Fruit fly (Drosophila melanogaster): Measurements from ENCODE around the gene Muc12Ea.

Muc12Ea gene

dm6 chrX:14242479-14242878 lies 35.1 kb upstream of the Muc12Ea start, which contains the start of gene mRNA-cap (continued):
- no peak for TF ChIP-seq Dek (tag; optimal IDR thresholded peaks at IDR 0.05)
- TF ChIP-seq YL-1 (GFP tag; optimal IDR thresholded peaks at IDR 0.05) = peak; percentile 36
- no peak for TF ChIP-seq CG8359 (GFP tag; optimal IDR thresholded peaks at IDR 0.05; ENCODE audit: borderline replicate concordance)
- TF ChIP-seq CG7786 (GFP tag; optimal IDR thresholded peaks at IDR 0.05) = no peak
- TF ChIP-seq Sry-δ (GFP tag; optimal IDR thresholded peaks at IDR 0.05) = peak; percentile 37
- TF ChIP-seq salm (tag; optimal IDR thresholded peaks at IDR 0.05) = no peak

DNA sequence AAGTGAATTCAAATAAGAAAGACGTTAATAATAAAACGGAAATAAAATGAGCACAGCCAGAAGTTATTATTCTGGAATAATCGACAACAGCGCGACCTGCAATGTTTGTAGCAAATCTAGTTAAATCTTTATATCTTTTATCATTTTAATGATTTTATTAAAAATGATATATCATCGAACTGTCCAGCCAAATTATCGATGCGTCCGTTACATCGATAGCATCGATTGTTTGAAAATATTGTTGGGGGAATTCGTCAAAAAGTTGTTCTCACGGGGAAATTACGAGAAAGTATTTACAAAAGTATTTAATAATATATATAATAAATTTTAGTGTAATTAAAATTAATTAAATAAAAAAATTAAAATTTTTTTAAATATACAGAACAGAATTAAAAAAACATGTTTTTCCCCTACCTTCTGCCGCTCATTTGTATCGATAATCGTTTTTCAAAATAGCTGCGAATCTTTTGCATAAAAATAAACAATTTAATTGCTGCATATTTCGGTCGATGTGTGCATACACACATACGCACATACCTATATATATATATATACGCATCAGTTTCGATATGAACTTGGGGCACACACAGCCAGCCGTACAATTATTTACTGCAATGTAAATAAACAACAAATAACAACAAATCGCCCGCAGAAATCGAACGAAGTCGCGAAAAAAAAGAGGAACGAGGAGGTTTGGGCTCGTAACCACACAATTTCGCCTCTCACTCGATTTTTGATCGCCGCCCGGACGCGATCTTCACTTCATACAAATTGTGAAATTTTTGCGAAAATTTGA lies 34.4 kb upstream of the Muc12Ea start, which contains the start of gene CG32599:
CG32599 (plus strand) TSS at position 746 of the 796 bp plus-strand sequence.
- TF ChIP-seq CG16813 (GFP tag; IDR thresholded peaks at IDR 0.05; ENCODE audit: partially characterized antibody) = peak; percentile 62
- TF ChIP-seq CG2129 (GFP tag; IDR thresholded peaks at IDR 0.05; ENCODE audit: partially characterized antibody) = no peak; the same call in 1 of the 2 replicates
- peak; percentile 29 for TF ChIP-seq fd96Cb (tag; optimal IDR thresholded peaks at IDR 0.05)
- TF ChIP-seq amos (GFP tag; IDR thresholded peaks at IDR 0.05; ENCODE audit: partially characterized antibody) = peak; percentile 62
- peak; percentile 19; the same call in 1 of the 3 replicates for TF ChIP-seq ci (GFP tag; IDR thresholded peaks at IDR 0.05)
- TF ChIP-seq Hmr (GFP tag; optimal IDR thresholded peaks at IDR 0.05) = peak; percentile 38
- TF ChIP-seq Dp (GFP tag; optimal IDR thresholded peaks at IDR 0.05) = peak; percentile 69
- TF ChIP-seq CG32532 (GFP tag; IDR thresholded peaks at IDR 0.05) = peak; percentile 56
- TF ChIP-seq wor (GFP tag; IDR thresholded peaks at IDR 0.05) = no peak
- no peak for TF ChIP-seq slou (GFP tag; optimal IDR thresholded peaks at IDR 0.05)
- TF ChIP-seq B-H1 (GFP tag; IDR thresholded peaks at IDR 0.05) = peak; percentile 23; the same call in 1 of the 3 replicates
- TF ChIP-seq YL-1 (GFP tag; optimal IDR thresholded peaks at IDR 0.05) = peak; percentile 6
- TF ChIP-seq vvl (GFP tag; IDR thresholded peaks at IDR 0.05) = peak; percentile 70
- TF ChIP-seq pnt (GFP tag; optimal IDR thresholded peaks at IDR 0.05) = no peak
- TF ChIP-seq CG6272 (GFP tag; IDR thresholded peaks at IDR 0.05) = peak; percentile 26; the same call in 1 of the 2 replicates
- peak; percentile 12 for TF ChIP-seq Fer3 (tag; optimal IDR thresholded peaks at IDR 0.05)
- peak in 1 of 2 experiments; percentile 87 for TF ChIP-seq insv (GFP tag; optimal IDR thresholded peaks at IDR 0.05)
- TF ChIP-seq CG4424 (GFP tag; optimal IDR thresholded peaks at IDR 0.05) = peak; percentile 7
- peak; percentile 16 for TF ChIP-seq CG10209 (GFP tag; optimal IDR thresholded peaks at IDR 0.05)
- TF ChIP-seq CG4820 (GFP tag; optimal IDR thresholded peaks at IDR 0.05) = peak; percentile 5
- TF ChIP-seq CG2116 (GFP tag; optimal IDR thresholded peaks at IDR 0.05) = peak; percentile 46
- peak; percentile 18 for TF ChIP-seq CG10654 (GFP tag; optimal IDR thresholded peaks at IDR 0.05)
- peak; percentile 52 for TF ChIP-seq CG18262 (tag; optimal IDR thresholded peaks at IDR 0.05)
- peak; percentile 73 for TF ChIP-seq E2f2 (GFP tag; IDR thresholded peaks at IDR 0.05)
- TF ChIP-seq BEAF-32 (GFP tag; optimal IDR thresholded peaks at IDR 0.05) = peak; percentile 64
- TF ChIP-seq CG6791 (GFP tag; IDR thresholded peaks at IDR 0.05; ENCODE audit: partially characterized antibody) = peak; percentile 62; the same call in 1 of the 3 replicates
- TF ChIP-seq Ada2b (GFP tag; IDR thresholded peaks at IDR 0.05) = peak; percentile 53
- 0 out of 3 replicates have a peak, but pooled peaks have one; percentile 39 for TF ChIP-seq CG11695 (GFP tag; IDR thresholded peaks at IDR 0.05)
- TF ChIP-seq CG13287 (GFP tag; IDR thresholded peaks at IDR 0.05; ENCODE audit: partially characterized antibody) = peak; percentile 72
- TF ChIP-seq CG4730 (GFP tag; IDR thresholded peaks at IDR 0.05) = peak; percentile 42; the same call in 1 of the 2 replicates
- peak; percentile 41; the same call in 1 of the 3 replicates for TF ChIP-seq CG17361 (GFP tag; IDR thresholded peaks at IDR 0.05)
- TF ChIP-seq H2.0 (GFP tag; IDR thresholded peaks at IDR 0.05) = 0 out of 2 replicates have a peak, but pooled peaks have one; percentile 32
- TF ChIP-seq ems (GFP tag; optimal IDR thresholded peaks at IDR 0.05) = no peak
- no peak for TF ChIP-seq salm (tag; optimal IDR thresholded peaks at IDR 0.05)
- peak; percentile 39; the same call in 1 of the 2 replicates for TF ChIP-seq Awh (GFP tag; IDR thresholded peaks at IDR 0.05)
- no peak for TF ChIP-seq CG9932 (GFP tag; IDR thresholded peaks at IDR 0.05)
- TF ChIP-seq nmo (GFP tag; optimal IDR thresholded peaks at IDR 0.05) = peak; percentile 48
- TF ChIP-seq CG18476 (GFP tag; optimal IDR thresholded peaks at IDR 0.05) = no peak
- no peak for TF ChIP-seq sens-2 (GFP tag; IDR thresholded peaks at IDR 0.05)
- peak; percentile 10 for TF ChIP-seq CG18599 (GFP tag; optimal IDR thresholded peaks at IDR 0.05)
- TF ChIP-seq CG8388 (GFP tag; optimal IDR thresholded peaks at IDR 0.05) = peak; percentile 36
- no peak for TF ChIP-seq Ets65A (GFP tag)

Data from whole organism, embryonic.